Fruit fly (Drosophila melanogaster) whole organism, adult: Measurements from ENCODE around the gene djl.

Source experiments
- CG11617 ChIP-seq: fragments of 200-800 bp; sonication (Bioruptor generic); optimal IDR thresholded peaks from 2 replicates; lab custom pipeline; 2017; ENCODE audit warnings: mild to moderate bottlenecking, missing biosample characterization, missing genetic modification reagents, missing genetic modification characterization
- CG12768 ChIP-seq: fragments of 200-800 bp; sonication (Bioruptor generic); optimal IDR thresholded peaks from 2 replicates; lab custom pipeline; 2017; ENCODE audit warnings: missing biosample characterization, missing genetic modification characterization, mild to moderate bottlenecking, moderate library complexity, missing genetic modification reagents
- CG14711 ChIP-seq: fragments of 200-800 bp; sonication (Bioruptor generic); optimal IDR thresholded peaks from 2 replicates; lab custom pipeline; 2018; ENCODE audit warnings: missing biosample characterization, mild to moderate bottlenecking, missing genetic modification characterization, moderate library complexity
- CG1620 ChIP-seq: fragments of 200-800 bp; sonication (Bioruptor generic); optimal IDR thresholded peaks from 2 replicates; lab custom pipeline; 2016; ENCODE audit warnings: missing biosample characterization, missing genetic modification characterization
- CG33017 ChIP-seq: fragments of 200-800 bp; sonication (Bioruptor generic); optimal IDR thresholded peaks from 2 replicates; lab custom pipeline; 2018; ENCODE audit warnings: missing biosample characterization, mild to moderate bottlenecking, missing genetic modification characterization, moderate library complexity
- CG5204 ChIP-seq: fragments of 200-800 bp; sonication (Bioruptor generic); optimal IDR thresholded peaks from 2 replicates; lab custom pipeline; 2016; ENCODE audit warnings: missing biosample characterization, missing genetic modification characterization
- CG7045 ChIP-seq: fragments of 200-800 bp; sonication (Bioruptor generic); optimal IDR thresholded peaks from 2 replicates; lab custom pipeline; 2017; ENCODE audit warnings: missing biosample characterization, mild to moderate bottlenecking, missing genetic modification characterization
- CG7101 ChIP-seq: fragments of 200-800 bp; sonication (Bioruptor generic); optimal IDR thresholded peaks from 2 replicates; lab custom pipeline; 2018; ENCODE audit warnings: missing biosample characterization, mild to moderate bottlenecking, missing genetic modification characterization, moderate library complexity
- Clk ChIP-seq: fragments of 200-800 bp; sonication (Bioruptor generic); optimal IDR thresholded peaks from 2 replicates; lab custom pipeline; 2017; ENCODE audit warnings: missing biosample characterization, missing genetic modification characterization
- Crg-1 ChIP-seq: fragments of 200-800 bp; sonication (Bioruptor generic); optimal IDR thresholded peaks from 2 replicates; lab custom pipeline; 2016; ENCODE audit warnings: missing biosample characterization, missing genetic modification characterization
- Hr96 ChIP-seq: fragments of 200-800 bp; sonication (Bioruptor generic); optimal IDR thresholded peaks from 2 replicates; lab custom pipeline; 2016; ENCODE audit warnings: missing biosample characterization, missing genetic modification characterization
- Mnt ChIP-seq: fragments of 200-800 bp; sonication (Bioruptor generic); optimal IDR thresholded peaks from 2 replicates; lab custom pipeline; 2016; ENCODE audit warnings: missing biosample characterization, mild to moderate bottlenecking, missing genetic modification characterization
- bab1 ChIP-seq: fragments of 200-800 bp; sonication (Bioruptor generic); optimal IDR thresholded peaks from 3 replicates; lab custom pipeline; 2019; ENCODE audit warnings: missing biosample characterization, mild to moderate bottlenecking, missing genetic modification characterization, moderate library complexity
- cic ChIP-seq: fragments of 200-800 bp; sonication (Bioruptor generic); optimal IDR thresholded peaks from 2 replicates; lab custom pipeline; 2017; ENCODE audit warnings: missing biosample characterization, mild to moderate bottlenecking, missing genetic modification characterization, moderate library complexity
- cnc ChIP-seq, 2 experiments: fragments of >200 bp; optimal IDR thresholded peaks; 2 replicates each; lab custom pipeline; 2017
- kay ChIP-seq: fragments of 200-800 bp; sonication (Bioruptor generic); peaks from one replicate; lab custom pipeline; 2016; ENCODE audit warnings: missing biosample characterization, missing genetic modification characterization, borderline replicate concordance
- ovo ChIP-seq: fragments of 200-800 bp; sonication (Bioruptor generic); optimal IDR thresholded peaks from 2 replicates; lab custom pipeline; 2016; ENCODE audit warnings: missing biosample characterization, missing genetic modification characterization
- pad ChIP-seq: fragments of 200-800 bp; sonication (Bioruptor generic); optimal IDR thresholded peaks from 3 replicates; lab custom pipeline; 2017; ENCODE audit warnings: missing biosample characterization, missing genetic modification characterization, mild to moderate bottlenecking, moderate library complexity, missing genetic modification reagents
- tj ChIP-seq: fragments of 200-800 bp; sonication (Bioruptor generic); optimal IDR thresholded peaks from 3 replicates; lab custom pipeline; 2017; ENCODE audit warnings: missing biosample characterization, mild to moderate bottlenecking, missing genetic modification characterization, moderate library complexity
- toe ChIP-seq: fragments of 200-800 bp; sonication (Bioruptor generic); optimal IDR thresholded peaks from 2 replicates; lab custom pipeline; 2016; ENCODE audit warnings: missing biosample characterization, missing genetic modification characterization

Gene djl

DNA sequence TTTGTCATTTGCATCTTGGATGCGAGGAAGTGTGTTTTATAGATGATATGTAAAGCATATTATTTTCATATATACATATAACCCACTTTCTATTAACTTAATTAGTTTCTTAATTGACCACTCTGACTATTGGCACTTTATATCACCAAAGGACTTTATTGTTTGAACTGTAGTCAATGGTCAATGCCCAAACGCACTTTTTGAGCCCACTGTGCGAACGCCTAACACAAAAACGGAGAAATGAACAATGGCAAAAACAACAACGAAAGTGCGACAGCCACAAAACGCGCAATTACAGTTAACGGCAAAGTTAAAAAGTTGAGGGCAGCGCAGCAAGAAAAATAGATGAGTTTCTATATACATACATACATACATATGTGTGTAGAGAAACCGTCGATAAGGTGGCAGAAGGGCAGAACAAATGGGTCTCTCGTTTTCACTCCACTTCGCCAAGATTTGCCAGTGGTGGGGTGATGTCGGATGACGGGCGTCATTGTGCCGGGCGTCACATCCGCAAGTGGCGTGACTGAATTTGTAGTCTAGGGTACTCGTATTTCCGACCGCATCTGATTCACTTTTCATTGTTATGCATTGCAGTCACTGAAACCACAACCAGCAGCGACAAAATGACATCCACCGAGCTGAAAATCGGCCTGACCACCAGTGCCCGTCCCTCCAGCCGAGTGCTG, 15.9 kb downstream of the djl start:
- TF ChIP-seq CG5204 (GFP tag; lab: Kevin White, UChicago) (no peak), toe (GFP tag; lab: Kevin White, UChicago) (peak; percentile 48), Mnt (peak; percentile 22), kay (GFP tag; lab: Kevin White, UChicago) (no peak), Crg-1 (GFP tag; lab: Kevin White, UChicago) (peak; percentile 59), CG7101 (tag; lab: Kevin White, UChicago) (peak; percentile 76), tj (GFP tag; lab: Kevin White, UChicago) (peak; percentile 37), CG7045 (GFP tag; lab: Kevin White, UChicago) (peak; percentile 90), CG11617 (GFP tag; lab: Kevin White, UChicago) (peak; percentile 46), cnc (optimal IDR thresholded peaks at IDR 0.05; lab: Kevin White, UChicago) (no peak), ovo (GFP tag; lab: Kevin White, UChicago) (peak; percentile 64), Hr96 (GFP tag; lab: Kevin White, UChicago) (no peak), CG33017 (tag; lab: Kevin White, UChicago) (peak; percentile 90), Clk (no peak), bab1 (GFP tag; lab: Kevin White, UChicago) (peak; percentile 94), CG14711 (tag; lab: Kevin White, UChicago) (peak; percentile 52), CG12768 (peak; percentile 96), cic (peak; percentile 95), pad (peak; percentile 54), CG1620 (GFP tag; lab: Kevin White, UChicago) (peak; percentile 60)

DNA sequence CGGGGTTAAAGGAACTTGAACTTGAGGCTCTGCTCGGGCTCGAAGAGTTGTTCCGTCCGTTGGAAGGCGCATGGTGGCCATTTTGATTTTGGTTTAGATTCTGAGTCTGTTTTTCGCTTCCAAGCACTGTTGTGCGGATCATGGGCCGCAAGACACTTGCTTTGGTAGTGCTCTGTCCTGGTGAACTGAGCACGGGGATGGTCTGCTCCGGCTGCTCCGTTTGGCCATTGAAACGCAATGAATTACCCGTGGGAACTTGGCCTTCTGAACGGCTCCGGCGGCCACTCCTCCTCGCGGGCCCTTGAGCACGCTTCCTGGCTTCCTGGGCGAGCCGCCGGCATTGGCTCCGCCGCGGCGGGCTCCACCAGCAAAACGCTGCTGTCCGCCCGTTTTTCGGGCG, 19.2 kb downstream of the djl start:
- TF ChIP-seq cnc (optimal IDR thresholded peaks at IDR 0.05; lab: Kevin White, UChicago) (no peak), pad (no peak), toe (GFP tag; lab: Kevin White, UChicago) (no peak), Crg-1 (GFP tag; lab: Kevin White, UChicago) (no peak), ovo (GFP tag; lab: Kevin White, UChicago) (no peak), CG5204 (GFP tag; lab: Kevin White, UChicago) (no peak), bab1 (GFP tag; lab: Kevin White, UChicago) (no peak), kay (GFP tag; lab: Kevin White, UChicago) (no peak), CG33017 (tag; lab: Kevin White, UChicago) (no peak), CG7101 (tag; lab: Kevin White, UChicago) (no peak), Clk (no peak), CG11617 (GFP tag; lab: Kevin White, UChicago) (no peak), CG14711 (tag; lab: Kevin White, UChicago) (no peak)

DNA sequence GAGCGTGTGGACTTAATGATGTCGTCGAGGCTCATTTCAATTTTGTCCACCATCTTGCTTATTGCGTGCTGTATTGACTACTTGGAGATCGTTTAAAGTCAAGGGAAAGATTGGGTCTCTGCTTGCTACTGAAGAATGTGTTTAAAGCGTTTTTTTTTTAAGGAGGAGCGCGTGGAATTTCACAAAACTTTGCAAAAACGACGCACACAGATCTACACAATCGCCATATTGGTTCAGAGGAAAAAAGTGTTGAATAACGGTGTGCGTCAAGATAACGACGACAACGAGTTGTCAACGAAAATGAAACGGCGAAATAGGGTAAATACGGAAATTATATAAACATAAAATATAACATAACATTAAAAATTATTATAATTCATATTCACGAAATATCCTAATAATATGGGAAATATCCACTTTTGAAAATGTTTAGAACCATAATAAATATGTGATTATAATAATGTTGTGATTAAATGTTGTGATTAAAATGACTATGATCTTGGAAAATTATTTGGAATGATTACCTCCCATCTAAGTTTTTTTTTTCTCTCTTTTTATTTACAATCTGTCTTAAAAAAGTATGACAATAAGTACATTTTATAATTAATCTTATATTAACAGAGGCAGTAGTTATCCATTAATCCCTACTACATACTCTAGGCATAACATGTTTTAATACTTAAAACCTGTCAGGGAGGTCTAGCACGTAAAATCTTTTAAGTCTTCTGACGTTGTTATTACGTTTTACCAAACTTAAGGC, 19.8 kb downstream of the djl start, which contains the start of gene Ref1:
Gene Ref1 (minus strand): TSS at position 231 of the 760 bp plus-strand sequence.
- TF ChIP-seq Clk = no peak
- TF ChIP-seq Mnt = peak; percentile 19
- no peak for TF ChIP-seq ovo (GFP tag; lab: Kevin White, UChicago)
- no peak for TF ChIP-seq cnc (optimal IDR thresholded peaks at IDR 0.05; lab: Kevin White, UChicago)
- no peak for TF ChIP-seq CG33017 (tag; lab: Kevin White, UChicago)
- TF ChIP-seq CG7045 (GFP tag; lab: Kevin White, UChicago) = no peak
- TF ChIP-seq kay (GFP tag; lab: Kevin White, UChicago) = no peak
- peak; percentile 9 for TF ChIP-seq bab1 (GFP tag; lab: Kevin White, UChicago)
- peak; percentile 4 for TF ChIP-seq CG7101 (tag; lab: Kevin White, UChicago)
- no peak for TF ChIP-seq toe (GFP tag; lab: Kevin White, UChicago)
- no peak for TF ChIP-seq Crg-1 (GFP tag; lab: Kevin White, UChicago)
- TF ChIP-seq cic = no peak
- no peak for TF ChIP-seq CG12768
- TF ChIP-seq pad = no peak
- no peak for TF ChIP-seq tj (GFP tag; lab: Kevin White, UChicago)

- TF ChIP-seq toe (GFP tag; lab: Kevin White, UChicago) = peak; percentile 55
- peak; percentile 3 for TF ChIP-seq cic
- TF ChIP-seq CG1620 (GFP tag; lab: Kevin White, UChicago) = peak; percentile 39
- peak; percentile 68 for TF ChIP-seq bab1 (GFP tag; lab: Kevin White, UChicago)
- TF ChIP-seq CG7101 (tag; lab: Kevin White, UChicago) = peak; percentile 23
- TF ChIP-seq CG12768 = peak; percentile 42
- peak; percentile 32 for TF ChIP-seq Mnt
- no peak for TF ChIP-seq CG5204 (GFP tag; lab: Kevin White, UChicago)
- peak; percentile 17 for TF ChIP-seq CG11617 (GFP tag; lab: Kevin White, UChicago)
- peak; percentile 3 for TF ChIP-seq tj (GFP tag; lab: Kevin White, UChicago)
- no peak for TF ChIP-seq ovo (GFP tag; lab: Kevin White, UChicago)
Measured at dm6 chr3R:7081972-7082371, 21.4 kb downstream of the djl start, which contains the start of gene Dpck. Dpck (plus strand) TSS chr3R:7082182.

- TF ChIP-seq CG33017 (tag; lab: Kevin White, UChicago) (no peak), CG5204 (GFP tag; lab: Kevin White, UChicago) (no peak), pad (no peak), CG11617 (GFP tag; lab: Kevin White, UChicago) (no peak), Crg-1 (GFP tag; lab: Kevin White, UChicago) (no peak), CG1620 (GFP tag; lab: Kevin White, UChicago) (no peak), ovo (GFP tag; lab: Kevin White, UChicago) (no peak), CG7101 (tag; lab: Kevin White, UChicago) (no peak), CG7045 (GFP tag; lab: Kevin White, UChicago) (no peak), kay (GFP tag; lab: Kevin White, UChicago) (no peak), Clk (no peak), bab1 (GFP tag; lab: Kevin White, UChicago) (no peak)
Measured at dm6 chr3R:7083750-7084149, 23.2 kb downstream of the djl start.
